Worm (Caenorhabditis elegans): Measurements from ENCODE around the gene Y38H6C.15.

DNA sequence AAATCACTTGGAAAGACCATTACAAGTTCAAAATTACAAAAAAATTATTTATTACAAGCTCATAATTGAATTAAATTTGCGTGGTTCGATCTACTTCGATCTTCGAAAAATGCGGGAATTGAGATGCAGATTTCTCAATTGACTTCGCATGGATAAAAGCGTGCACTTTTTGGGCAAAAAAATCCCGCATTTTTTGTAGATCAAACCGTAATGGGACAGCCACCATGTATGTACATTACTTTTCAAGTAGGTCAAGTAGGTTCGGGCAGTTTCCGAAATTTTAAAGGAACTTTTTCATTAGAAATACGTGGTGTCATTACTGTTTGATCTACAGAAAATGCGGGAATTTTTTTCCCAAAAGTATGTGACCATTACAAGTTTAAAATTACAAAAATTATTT is 38.6 kb downstream of the Y38H6C.15 start:
- TF ChIP-seq cog-1 (tag; optimal IDR thresholded peaks at IDR 0.05) (no peak), T22C8.4 (GFP tag; IDR thresholded peaks at IDR 0.05) (no peak)
